Fruit fly (Drosophila melanogaster): Measurements from ENCODE around the gene RpS27A.
A peak's percentile ranks its signal among the peaks of the same experiment; 100 is the strongest.

The RpS27A gene

DNA sequence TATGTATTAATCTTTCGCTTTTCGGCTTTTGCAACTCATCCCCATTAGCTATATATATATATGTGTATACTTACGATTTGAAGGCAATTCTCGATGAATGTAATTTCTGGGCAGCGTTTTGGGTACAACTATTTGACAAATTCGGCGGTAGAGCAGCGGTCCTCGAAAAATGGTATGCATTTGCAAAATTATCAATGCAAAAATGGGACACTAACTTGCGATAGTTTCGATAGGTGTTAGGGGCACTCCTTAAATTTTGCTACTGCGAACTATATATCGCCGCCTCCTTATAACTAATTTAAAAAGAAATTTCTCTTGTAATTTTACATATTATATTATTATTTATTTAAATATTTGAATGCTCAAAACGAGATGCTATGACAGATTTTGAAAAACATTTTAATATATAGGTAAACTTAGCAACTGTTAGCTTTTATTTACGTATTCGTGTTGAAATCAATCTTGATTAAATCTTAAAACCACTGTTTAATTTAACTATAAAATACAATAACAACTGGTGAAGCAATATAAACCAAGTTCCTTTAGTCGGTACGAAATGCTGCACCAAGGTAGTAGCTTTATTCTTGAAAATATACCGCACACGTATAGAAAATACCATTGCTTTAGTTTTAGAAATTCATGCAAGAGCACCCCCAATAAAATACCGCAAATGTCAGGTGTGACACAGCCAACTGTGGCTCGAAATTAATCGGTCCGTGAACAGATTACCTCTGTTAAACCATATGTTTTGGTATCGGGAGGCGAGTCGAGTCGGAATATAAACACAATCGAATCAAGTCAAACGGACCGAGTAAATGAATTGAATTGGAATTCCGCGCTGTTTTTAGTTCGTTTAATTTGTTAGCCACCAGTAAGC lies 5.3 kb downstream of the RpS27A start, which contains the start of the genes CG5355 and Klp31E (continued):
- TF ChIP-seq CG11560 (tag; IDR thresholded peaks at IDR 0.05) (no peak), kay (GFP tag; optimal IDR thresholded peaks at IDR 0.05) (peak; percentile 48), CG11093 (GFP tag; IDR thresholded peaks at IDR 0.05) (no peak), stwl (tag; optimal IDR thresholded peaks at IDR 0.05) (peak; percentile 3), CG11456 (GFP tag; IDR thresholded peaks at IDR 0.05) (0 out of 3 replicates have a peak, but pooled peaks have one; percentile 42), CG16779 (GFP tag; IDR thresholded peaks at IDR 0.05) (no peak), corto (GFP tag; optimal IDR thresholded peaks at IDR 0.05) (no peak), CG12744 (GFP tag; optimal IDR thresholded peaks at IDR 0.05) (no peak), CG30431 (GFP tag; optimal IDR thresholded peaks at IDR 0.05) (peak; percentile 26), CG8765 (GFP tag; IDR thresholded peaks at IDR 0.05) (no peak), mirr (GFP tag; optimal IDR thresholded peaks at IDR 0.05) (no peak), Trl (optimal IDR thresholded peaks at IDR 0.05) (no peak), Trl (GFP tag; optimal IDR thresholded peaks at IDR 0.05) (no peak), esg (GFP tag; conservative IDR thresholded peaks at IDR 0.05) (peak; percentile 58), sd (tag; optimal IDR thresholded peaks at IDR 0.05) (no peak), Hr3 (GFP tag; optimal IDR thresholded peaks at IDR 0.05) (peak; percentile 71), nerfin-2 (GFP tag; IDR thresholded peaks at IDR 0.05; ENCODE audit: partially characterized antibody) (no peak), CG11247 (GFP tag; IDR thresholded peaks at IDR 0.05) (peak; percentile 44; the same call in 1 of the 2 replicates), CG11723 (GFP tag; optimal IDR thresholded peaks at IDR 0.05) (peak; percentile 49), gsb (GFP tag; IDR thresholded peaks at IDR 0.05) (no peak), CG14014 (GFP tag; IDR thresholded peaks at IDR 0.05) (no peak), CG7786 (GFP tag; optimal IDR thresholded peaks at IDR 0.05) (peak; percentile 43), abd-A (tag; optimal IDR thresholded peaks at IDR 0.05) (no peak), Ets97D (GFP tag; optimal IDR thresholded peaks at IDR 0.05) (peak; percentile 15), gce (GFP tag; IDR thresholded peaks at IDR 0.05) (peak; percentile 32; the same call in 1 of the 3 replicates), ranshi (GFP tag; IDR thresholded peaks at IDR 0.05) (0 out of 2 replicates have a peak, but pooled peaks have one; percentile 44), CG10267 (tag; optimal IDR thresholded peaks at IDR 0.05) (peak; percentile 72), sisA (GFP tag; IDR thresholded peaks at IDR 0.05) (no peak), en (GFP tag; optimal IDR thresholded peaks at IDR 0.05) (peak; percentile 32), lov (optimal IDR thresholded peaks at IDR 0.05) (no peak), lov (GFP tag; IDR thresholded peaks at IDR 0.05) (no peak), fd102C (GFP tag; optimal IDR thresholded peaks at IDR 0.05) (no peak), schlank (tag; optimal IDR thresholded peaks at IDR 0.05) (no peak), lbe (GFP tag; optimal IDR thresholded peaks at IDR 0.05) (no peak), dati (GFP tag; IDR thresholded peaks at IDR 0.05) (no peak), gt (GFP tag; IDR thresholded peaks at IDR 0.05) (no peak), sug (tag; optimal IDR thresholded peaks at IDR 0.05) (peak; percentile 73), CG2120 (GFP tag; optimal IDR thresholded peaks at IDR 0.05) (peak; percentile 72), CG7745 (tag; optimal IDR thresholded peaks at IDR 0.05) (no peak), CG17568 (GFP tag; optimal IDR thresholded peaks at IDR 0.05) (no peak), CG17612 (GFP tag; IDR thresholded peaks at IDR 0.05) (no peak), CG14710 (tag; optimal IDR thresholded peaks at IDR 0.05) (peak; percentile 83), Blimp-1 (GFP tag; optimal IDR thresholded peaks at IDR 0.05) (no peak), CG4328 (GFP tag; optimal IDR thresholded peaks at IDR 0.05) (peak; percentile 69), CG10959 (GFP tag; IDR thresholded peaks at IDR 0.05) (no peak), ab (GFP tag; optimal IDR thresholded peaks at IDR 0.05) (no peak), Sox100B (GFP tag; optimal IDR thresholded peaks at IDR 0.05) (peak; percentile 72), CG4730 (GFP tag; IDR thresholded peaks at IDR 0.05) (no peak), Poxn (GFP tag; IDR thresholded peaks at IDR 0.05) (no peak), chm (GFP tag; IDR thresholded peaks at IDR 0.05) (peak; percentile 34), CG7271 (tag; optimal IDR thresholded peaks at IDR 0.05) (no peak)
